Worm (Caenorhabditis elegans) whole organism, late embryonic: ENCODE data around the gene col-165.

Experiments
- ceh-34 ChIP-seq: sonication (generic microtip); optimal IDR thresholded peaks from 2 replicates; lab custom pipeline; 2016; ENCODE audit warnings: mild to moderate bottlenecking, missing genetic modification characterization, missing compliant biosample characterization
- ceh-45 ChIP-seq: fragments of 200-800 bp; sonication (Bioruptor generic); IDR thresholded peaks from 2 replicates; pipeline ENCODE4 v1.3.6; 2022; ENCODE audit warnings: missing genetic modification reagents, missing genetic modification characterization, missing compliant biosample characterization
- ceh-9 ChIP-seq: sonication (generic microtip); optimal IDR thresholded peaks from 2 replicates; lab custom pipeline; 2016; ENCODE audit warnings: mild to moderate bottlenecking, missing genetic modification characterization, inconsistent platforms, missing compliant biosample characterization
- fax-1 ChIP-seq: sonication (generic microtip); optimal IDR thresholded peaks from 2 replicates; lab custom pipeline; 2016; ENCODE audit warnings: missing genotype, missing genetic modification characterization, missing compliant biosample characterization
- fkh-10 ChIP-seq: fragments of 150-350 bp; optimal IDR thresholded peaks from 2 replicates; lab custom pipeline; 2014; ENCODE audit warnings: missing biosample characterization, missing genetic modification reagents, missing genetic modification characterization
- hlh-30 ChIP-seq: sonication (generic microtip); optimal IDR thresholded peaks from 2 replicates; lab custom pipeline; 2017; ENCODE audit warnings: antibody characterized with exemption, missing genetic modification characterization, missing compliant biosample characterization; ENCODE audit not compliant: insufficient read depth
- lin-11 ChIP-seq: fragments of 200-800 bp; sonication (Bioruptor generic); optimal IDR thresholded peaks from 2 replicates; lab custom pipeline; 2018; ENCODE audit warnings: mild to moderate bottlenecking, missing genetic modification characterization, missing compliant biosample characterization
- nhr-11 ChIP-seq: fragments of 150-350 bp; optimal IDR thresholded peaks from 2 replicates; lab custom pipeline; 2014; ENCODE audit warnings: missing biosample characterization, missing genetic modification characterization
- pros-1 ChIP-seq: fragments of 150-350 bp; optimal IDR thresholded peaks from 2 replicates; lab custom pipeline; 2014; ENCODE audit warnings: missing biosample characterization, missing genetic modification reagents, missing genetic modification characterization
- tbx-2 ChIP-seq: sonication (generic microtip); optimal IDR thresholded peaks from 2 replicates; lab custom pipeline; 2016; ENCODE audit warnings: missing genetic modification characterization, missing compliant biosample characterization
- unc-86 ChIP-seq: sonication (generic microtip); optimal IDR thresholded peaks from 2 replicates; lab custom pipeline; 2016; ENCODE audit warnings: missing genetic modification characterization, missing compliant biosample characterization

- TF ChIP-seq ceh-34 (tag; lab: Kevin White, UChicago) = no peak
- TF ChIP-seq unc-86 = no peak
- TF ChIP-seq ceh-9 (tag; lab: Kevin White, UChicago) = no peak
- no peak for TF ChIP-seq ceh-45 (GFP tag; lab: Robert Waterston, UW)
- TF ChIP-seq fkh-10 (GFP tag; lab: Kevin White, UChicago) = no peak
- no peak for TF ChIP-seq pros-1 (tag; lab: Kevin White, UChicago)
- TF ChIP-seq lin-11 (tag; lab: Kevin White, UChicago) = no peak
- no peak for TF ChIP-seq nhr-11 (tag; lab: Kevin White, UChicago)
- TF ChIP-seq tbx-2 (tag; lab: Kevin White, UChicago) = no peak
- no peak for TF ChIP-seq hlh-30 (tag; lab: Kevin White, UChicago)
- TF ChIP-seq fax-1 = no peak
Measured at ce11 chrX:4342730-4343129, 10.7 kb upstream of the col-165 start.
